Worm (Caenorhabditis elegans): Measurements from ENCODE around the gene F43C1.7.

Gene F43C1.7

DNA sequence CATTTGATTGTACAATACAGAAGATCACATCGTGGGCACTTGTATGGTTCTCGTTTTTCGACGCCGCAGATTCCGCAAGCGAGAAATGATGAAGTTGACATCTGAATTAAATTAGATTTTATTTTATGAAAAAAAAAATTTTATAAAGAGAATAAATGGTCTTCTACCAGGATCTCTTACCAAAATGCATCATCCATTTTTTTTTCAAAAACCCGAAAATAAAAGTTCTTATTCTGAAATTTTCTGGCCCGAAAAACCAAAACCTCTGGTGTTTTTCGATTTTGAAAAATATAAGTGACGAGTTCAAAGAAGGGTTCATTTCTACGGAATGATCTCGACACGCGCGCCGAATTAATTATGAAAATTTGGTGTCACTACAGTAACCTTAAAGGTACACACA lies 1.9 kb upstream of the F43C1.7 start, which contains the start of gene zhit-2:
TSS of gene zhit-2 (minus strand) at position 101 of the 400 bp plus-strand sequence.
- TF ChIP-seq elt-2 (tag; optimal IDR thresholded peaks at IDR 0.05), result no peak
- TF ChIP-seq lim-6 (tag; optimal IDR thresholded peaks at IDR 0.05), result no peak
- TF ChIP-seq syd-9 (tag; optimal IDR thresholded peaks at IDR 0.05), result no peak
- no peak for TF ChIP-seq pqm-1 (tag; optimal IDR thresholded peaks at IDR 0.05)
- no peak for TF ChIP-seq unc-55 (GFP tag; optimal IDR thresholded peaks at IDR 0.05)
- TF ChIP-seq hlh-30 (tag; optimal IDR thresholded peaks at IDR 0.05; ENCODE audit: insufficient read depth), result no peak
- TF ChIP-seq ceh-34 (tag; optimal IDR thresholded peaks at IDR 0.05), result no peak
- no peak for TF ChIP-seq pha-4 (tag; optimal IDR thresholded peaks at IDR 0.05)
- TF ChIP-seq ceh-24 (tag; optimal IDR thresholded peaks at IDR 0.05), result no peak
- TF ChIP-seq fkh-6 (tag; optimal IDR thresholded peaks at IDR 0.05), result no peak
- TF ChIP-seq ceh-2 (tag; optimal IDR thresholded peaks at IDR 0.05), result no peak
- no peak for TF ChIP-seq fkh-10 (GFP tag; optimal IDR thresholded peaks at IDR 0.05)
- no peak for TF ChIP-seq ceh-18 (tag; optimal IDR thresholded peaks at IDR 0.05)
- TF ChIP-seq che-1 (tag; optimal IDR thresholded peaks at IDR 0.05), result no peak
- no peak for TF ChIP-seq pax-1 (tag; optimal IDR thresholded peaks at IDR 0.05)
- TF ChIP-seq F13H6.1 (tag; optimal IDR thresholded peaks at IDR 0.05), result no peak
- no peak for TF ChIP-seq ceh-31 (tag; optimal IDR thresholded peaks at IDR 0.05)
- no peak for TF ChIP-seq K09A11.1 (tag; optimal IDR thresholded peaks at IDR 0.05; ENCODE audit: insufficient read depth)

ce11 chrIII:4243461-4243860 lies 1.1 kb upstream of the F43C1.7 start, which contains the start of gene mrpl-21:
Gene mrpl-21 (minus strand): TSS chrIII:4243561.
- TF ChIP-seq K09A11.1 (tag; optimal IDR thresholded peaks at IDR 0.05; ENCODE audit: insufficient read depth) (no peak), ceh-31 (tag; optimal IDR thresholded peaks at IDR 0.05) (no peak), ceh-6 (GFP tag; optimal IDR thresholded peaks at IDR 0.05) (no peak), che-1 (tag; optimal IDR thresholded peaks at IDR 0.05) (no peak), tbx-2 (tag; optimal IDR thresholded peaks at IDR 0.05) (no peak), pat-9 (tag; optimal IDR thresholded peaks at IDR 0.05) (no peak), unc-42 (tag; optimal IDR thresholded peaks at IDR 0.05) (no peak), dve-1 (tag; optimal IDR thresholded peaks at IDR 0.05) (no peak), ceh-2 (tag; optimal IDR thresholded peaks at IDR 0.05) (no peak), pax-1 (tag; optimal IDR thresholded peaks at IDR 0.05) (no peak), ref-2 (tag; optimal IDR thresholded peaks at IDR 0.05) (no peak), hlh-8 (tag; optimal IDR thresholded peaks at IDR 0.05) (no peak)

DNA sequence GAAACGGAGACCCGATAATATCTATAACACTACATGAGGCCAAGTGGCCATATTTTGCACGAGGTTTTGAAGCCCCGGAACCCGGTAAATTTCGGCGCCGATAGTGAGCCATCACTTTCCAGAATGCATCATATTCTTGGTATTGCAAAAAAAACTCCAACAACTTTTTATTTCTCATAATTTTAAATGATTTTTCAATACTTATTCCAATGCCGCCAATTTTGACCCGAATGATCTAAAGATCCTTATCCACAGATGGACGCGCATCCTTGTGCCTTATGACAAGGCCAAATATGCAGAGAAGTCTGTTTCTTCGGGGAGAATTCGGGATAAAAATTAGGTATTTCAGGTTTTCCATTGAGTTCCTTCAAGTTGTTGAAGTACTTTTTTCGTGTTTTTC lies 1.2 kb downstream of the F43C1.7 start:
- TF ChIP-seq pat-9 (tag; optimal IDR thresholded peaks at IDR 0.05), result no peak
- TF ChIP-seq pax-1 (tag; optimal IDR thresholded peaks at IDR 0.05), result no peak
- TF ChIP-seq pha-2 (tag; optimal IDR thresholded peaks at IDR 0.05), result no peak
- no peak for TF ChIP-seq K09A11.1 (tag; optimal IDR thresholded peaks at IDR 0.05; ENCODE audit: insufficient read depth)
- no peak for TF ChIP-seq ceh-24 (tag; optimal IDR thresholded peaks at IDR 0.05)
- TF ChIP-seq elt-2 (tag; optimal IDR thresholded peaks at IDR 0.05), result no peak
- no peak for TF ChIP-seq eyg-1 (tag; optimal IDR thresholded peaks at IDR 0.05)
- TF ChIP-seq sdc-2 (tag; optimal IDR thresholded peaks at IDR 0.05), result no peak
- TF ChIP-seq T23F11.4 (GFP tag; optimal IDR thresholded peaks at IDR 0.05), result no peak
- no peak for TF ChIP-seq unc-42 (tag; optimal IDR thresholded peaks at IDR 0.05)
- TF ChIP-seq sox-4 (tag; optimal IDR thresholded peaks at IDR 0.05), result no peak
- no peak for TF ChIP-seq fkh-10 (GFP tag; optimal IDR thresholded peaks at IDR 0.05)
- no peak for TF ChIP-seq nhr-11 (tag; optimal IDR thresholded peaks at IDR 0.05)
- TF ChIP-seq ceh-45 (GFP tag; IDR thresholded peaks at IDR 0.05), result no peak
- TF ChIP-seq pqm-1 (tag; optimal IDR thresholded peaks at IDR 0.05), result no peak
- TF ChIP-seq pros-1 (tag; optimal IDR thresholded peaks at IDR 0.05), result no peak
- TF ChIP-seq syd-9 (tag; optimal IDR thresholded peaks at IDR 0.05), result no peak
- no peak for TF ChIP-seq tbx-2 (tag; optimal IDR thresholded peaks at IDR 0.05)
- no peak for TF ChIP-seq unc-55 (GFP tag; optimal IDR thresholded peaks at IDR 0.05)

DNA sequence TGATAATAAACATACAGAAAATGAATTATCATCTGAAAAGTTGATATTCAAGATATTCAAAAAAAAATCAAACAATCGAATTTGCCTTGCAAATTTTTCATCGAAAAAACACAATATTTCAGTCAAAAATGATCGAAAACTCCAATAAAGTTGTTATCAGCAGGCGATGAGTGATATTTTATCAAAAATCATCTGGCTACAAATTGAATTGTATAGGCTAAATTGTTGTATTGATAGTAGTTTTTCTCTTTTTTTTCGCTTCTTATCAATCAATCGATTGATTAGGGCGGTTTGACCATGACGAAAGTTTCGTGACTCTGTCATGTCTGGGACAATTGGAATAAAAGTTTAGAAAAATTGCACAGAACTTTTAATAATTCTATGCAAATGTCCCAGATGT lies 2.2 kb downstream of the F43C1.7 start:
- TF ChIP-seq sdc-2 (tag; optimal IDR thresholded peaks at IDR 0.05), result no peak
- TF ChIP-seq elt-2 (tag; optimal IDR thresholded peaks at IDR 0.05), result peak; percentile 77

- TF ChIP-seq tbx-7 (tag; optimal IDR thresholded peaks at IDR 0.05) (peak; percentile 5), pros-1 (tag; optimal IDR thresholded peaks at IDR 0.05) (peak; percentile 76), unc-42 (tag; optimal IDR thresholded peaks at IDR 0.05) (peak; percentile 59), ztf-16 (tag; optimal IDR thresholded peaks at IDR 0.05) (no peak), ceh-31 (tag; optimal IDR thresholded peaks at IDR 0.05) (peak; percentile 80), ceh-18 (tag; optimal IDR thresholded peaks at IDR 0.05) (peak; percentile 93), ceh-19 (GFP tag; optimal IDR thresholded peaks at IDR 0.05) (peak; percentile 28), lim-6 (tag; optimal IDR thresholded peaks at IDR 0.05) (peak; percentile 27), ceh-24 (tag; optimal IDR thresholded peaks at IDR 0.05) (no peak), ahr-1 (tag; optimal IDR thresholded peaks at IDR 0.05) (no peak), elt-2 (tag; optimal IDR thresholded peaks at IDR 0.05) (no peak), pha-4 (tag; optimal IDR thresholded peaks at IDR 0.05) (no peak), dmd-4 (tag; optimal IDR thresholded peaks at IDR 0.05; ENCODE audit: borderline replicate concordance) (no peak), unc-86 (tag; optimal IDR thresholded peaks at IDR 0.05) (no peak), nhr-11 (tag; optimal IDR thresholded peaks at IDR 0.05) (peak; percentile 91), ttx-3 (tag; optimal IDR thresholded peaks at IDR 0.05) (no peak), ceh-14 (tag; optimal IDR thresholded peaks at IDR 0.05) (peak; percentile 65), hlh-8 (tag; optimal IDR thresholded peaks at IDR 0.05) (peak; percentile 50), ceh-48 (tag; optimal IDR thresholded peaks at IDR 0.05) (no peak), hlh-6 (tag; optimal IDR thresholded peaks at IDR 0.05) (no peak)
Observed at ce11 chrIII:4237660-4238059, 4.7 kb downstream of the F43C1.7 start.
